Worm (Caenorhabditis elegans) whole organism, L4 larva: ENCODE results near the gene F17A9.4.

Source experiments
- D1046.2 ChIP-seq: fragments of 200-800 bp; sonication (Bioruptor generic); IDR thresholded peaks from 2 replicates; pipeline ENCODE4 v1.3.6; 2022; ENCODE audit warnings: missing genetic modification characterization, missing compliant biosample characterization
- F10B5.3 ChIP-seq: sonication (generic microtip); optimal IDR thresholded peaks from 2 replicates; lab custom pipeline; 2016; ENCODE audit warnings: mild to moderate bottlenecking, missing genetic modification characterization, missing compliant biosample characterization
- F37D6.2 ChIP-seq: sonication (generic microtip); optimal IDR thresholded peaks from 2 replicates; lab custom pipeline; 2016; ENCODE audit warnings: mild to moderate bottlenecking, missing genetic modification characterization, missing compliant biosample characterization
- R02D3.7 ChIP-seq: fragments of 150-350 bp; sonication (generic microtip); optimal IDR thresholded peaks from 3 replicates; lab custom pipeline; 2014; ENCODE audit warnings: missing biosample characterization, missing genetic modification characterization
- T20F7.1 ChIP-seq: fragments of 200-800 bp; sonication (Bioruptor generic); optimal IDR thresholded peaks from 2 replicates; lab custom pipeline; 2018; ENCODE audit warnings: mild to moderate bottlenecking, missing genetic modification characterization, missing compliant biosample characterization
- ZK337.2 ChIP-seq: fragments of 200-800 bp; sonication (Bioruptor generic); IDR thresholded peaks from 2 replicates; pipeline ENCODE4 v1.3.6; 2022; ENCODE audit warnings: missing genetic modification reagents, missing genetic modification characterization, missing compliant biosample characterization
- ZK546.5 ChIP-seq, 2 experiments: sonication (generic microtip); optimal IDR thresholded peaks; 2 replicates each; lab custom pipeline; 2017; ENCODE audit warnings: missing biosample characterization in 2 of 2, missing genetic modification characterization in 2 of 2
- ama-1 ChIP-seq: fragments of 150-350 bp; optimal IDR thresholded peaks from 2 replicates; lab custom pipeline; 2014; ENCODE audit warnings: inconsistent platforms, mixed read lengths
- ceh-20 ChIP-seq: fragments of 200-800 bp; sonication (Bioruptor generic); IDR thresholded peaks from 2 replicates; pipeline ENCODE4 v1.3.6; 2022; ENCODE audit warnings: missing genetic modification reagents, missing genetic modification characterization, missing compliant biosample characterization
- ceh-28 ChIP-seq: fragments of 150-350 bp; optimal IDR thresholded peaks from 2 replicates; lab custom pipeline; 2014; ENCODE audit warnings: missing biosample characterization, missing genetic modification reagents, missing genetic modification characterization
- ceh-82 ChIP-seq: sonication (generic microtip); optimal IDR thresholded peaks from 2 replicates; lab custom pipeline; 2017; ENCODE audit warnings: missing biosample characterization, missing genetic modification characterization
- ces-1 ChIP-seq: fragments of 150-350 bp; sonication (generic microtip); optimal IDR thresholded peaks from 4 replicates; lab custom pipeline; 2014; ENCODE audit warnings: missing biosample characterization, missing genetic modification reagents, missing genetic modification characterization
- daf-16 ChIP-seq, 3 experiments: sonication (generic microtip); optimal IDR thresholded peaks; 2 replicates each; lab custom pipeline; 2016 to 2017; ENCODE audit warnings: missing genetic modification characterization in 3 of 3, missing genetic modification reagents in 3 of 3, mild to moderate bottlenecking in 2 of 3, missing compliant biosample characterization in 2 of 3, missing biosample characterization in 1 of 3, moderate library complexity in 1 of 3
- daf-19 ChIP-seq: fragments of 200-800 bp; sonication (Bioruptor generic); conservative IDR thresholded peaks from 2 replicates; pipeline ENCODE4 v1.3.6; 2022; ENCODE audit warnings: missing genetic modification characterization, missing compliant biosample characterization
- dmd-6 ChIP-seq: fragments of 200-800 bp; sonication (Bioruptor generic); IDR thresholded peaks from 2 replicates; pipeline ENCODE4 v1.3.6; 2022; ENCODE audit warnings: missing genetic modification reagents, missing genetic modification characterization, missing compliant biosample characterization
- dmd-8 ChIP-seq: fragments of 200-800 bp; sonication (Bioruptor generic); IDR thresholded peaks from 2 replicates; pipeline ENCODE4 v1.3.6; 2022; ENCODE audit warnings: missing genetic modification characterization, missing compliant biosample characterization
- dpl-1 ChIP-seq: fragments of 150-350 bp; optimal IDR thresholded peaks from 2 replicates; lab custom pipeline; 2014; ENCODE audit warnings: missing biosample characterization, missing genetic modification reagents, missing genetic modification characterization
- dve-1 ChIP-seq: sonication (generic microtip); optimal IDR thresholded peaks from 2 replicates; lab custom pipeline; 2017; ENCODE audit warnings: antibody characterized with exemption, mild to moderate bottlenecking, missing genetic modification characterization, missing compliant biosample characterization; ENCODE audit not compliant: insufficient read depth
- egl-43 ChIP-seq: fragments of 200-800 bp; sonication (Bioruptor generic); IDR thresholded peaks from 2 replicates; pipeline ENCODE4 v1.3.6; 2022; ENCODE audit warnings: missing genetic modification reagents, missing genetic modification characterization, missing compliant biosample characterization
- hif-1 ChIP-seq, 2 experiments: sonication (generic microtip); optimal IDR thresholded peaks; 2 replicates each; lab custom pipeline; 2016 to 2017; ENCODE audit warnings: missing compliant biosample characterization in 2 of 2, missing genetic modification characterization in 2 of 2, missing genetic modification reagents in 2 of 2, missing genotype in 2 of 2, mild to moderate bottlenecking in 1 of 2
- hlh-11 ChIP-seq: fragments of 200-800 bp; sonication (Bioruptor generic); optimal IDR thresholded peaks from 2 replicates; lab custom pipeline; 2018; ENCODE audit warnings: mild to moderate bottlenecking, missing genetic modification characterization, missing compliant biosample characterization
- hlh-30 ChIP-seq: sonication (generic microtip); optimal IDR thresholded peaks from 2 replicates; lab custom pipeline; 2017; ENCODE audit warnings: antibody characterized with exemption, mild to moderate bottlenecking, missing genetic modification characterization, missing compliant biosample characterization; ENCODE audit not compliant: insufficient read depth
- lin-13 ChIP-seq: fragments of 150-350 bp; optimal IDR thresholded peaks from 2 replicates; lab custom pipeline; 2014; ENCODE audit warnings: missing biosample characterization, missing genetic modification reagents, missing genetic modification characterization
- lin-29 ChIP-seq: fragments of 200-800 bp; sonication (Bioruptor generic); IDR thresholded peaks from 2 replicates; pipeline ENCODE4 v1.3.6; 2022; ENCODE audit warnings: missing genetic modification reagents, missing genetic modification characterization, missing compliant biosample characterization
- lir-3 ChIP-seq: sonication (generic microtip); optimal IDR thresholded peaks from 2 replicates; lab custom pipeline; 2016; ENCODE audit warnings: mild to moderate bottlenecking, missing genetic modification characterization, missing compliant biosample characterization
- mep-1 ChIP-seq: fragments of 150-350 bp; sonication (generic microtip); optimal IDR thresholded peaks from 3 replicates; lab custom pipeline; 2014; ENCODE audit warnings: missing biosample characterization, missing genetic modification characterization
- mes-2 ChIP-seq: sonication (generic microtip); optimal IDR thresholded peaks from 2 replicates; lab custom pipeline; 2016; ENCODE audit warnings: missing genotype, mild to moderate bottlenecking, missing genetic modification characterization, missing compliant biosample characterization; ENCODE audit not compliant: poor library complexity, severe bottlenecking
- nhr-11 ChIP-seq: fragments of 150-350 bp; optimal IDR thresholded peaks from 2 replicates; lab custom pipeline; 2014; ENCODE audit warnings: missing biosample characterization, missing genetic modification characterization
- nhr-25 ChIP-seq: sonication (generic microtip); optimal IDR thresholded peaks from 2 replicates; lab custom pipeline; 2017; ENCODE audit warnings: missing genetic modification characterization, mild to moderate bottlenecking, missing compliant biosample characterization, antibody characterized with exemption, moderate library complexity, borderline replicate concordance; ENCODE audit not compliant: insufficient read depth
- nhr-28 ChIP-seq: fragments of 150-350 bp; optimal IDR thresholded peaks from 2 replicates; lab custom pipeline; 2014; ENCODE audit warnings: missing biosample characterization, missing genetic modification characterization
- nhr-41 ChIP-seq: fragments of 200-800 bp; sonication (Bioruptor generic); IDR thresholded peaks from 2 replicates; pipeline ENCODE4 v1.3.6; 2022; ENCODE audit warnings: missing genetic modification reagents, missing genetic modification characterization, missing compliant biosample characterization
- nhr-42 ChIP-seq: fragments of 200-800 bp; sonication (Bioruptor generic); IDR thresholded peaks from 2 replicates; pipeline ENCODE4 v1.3.6; 2022; ENCODE audit warnings: missing genetic modification characterization, missing compliant biosample characterization
- nhr-48 ChIP-seq: sonication (generic microtip); optimal IDR thresholded peaks from 2 replicates; lab custom pipeline; 2016; ENCODE audit warnings: mild to moderate bottlenecking, missing genetic modification characterization, missing compliant biosample characterization
- nhr-77 ChIP-seq: fragments of 150-350 bp; optimal IDR thresholded peaks from 2 replicates; lab custom pipeline; 2014; ENCODE audit warnings: missing biosample characterization, missing genetic modification characterization
- pha-4 ChIP-seq, 2 experiments: fragments of 150-350 bp in 1 of 2; fragments of 200-800 bp in 1 of 2; sonication (Bioruptor generic) in 1 of 2; IDR thresholded peaks in 1 of 2; optimal IDR thresholded peaks in 1 of 2; 2 replicates each; pipeline versions ENCODE4 v1.3.6 to Lab custom; 2014 to 2022; ENCODE audit warnings: missing genetic modification characterization in 2 of 2, missing genetic modification reagents in 2 of 2, missing biosample characterization in 1 of 2, missing compliant biosample characterization in 1 of 2
- pqm-1 ChIP-seq: sonication (generic microtip); optimal IDR thresholded peaks from 2 replicates; lab custom pipeline; 2017; ENCODE audit warnings: missing biosample characterization, missing genetic modification characterization
- set-16 ChIP-seq: fragments of 200-800 bp; sonication (Bioruptor generic); IDR thresholded peaks from 2 replicates; pipeline ENCODE4 v1.3.6; 2022; ENCODE audit warnings: missing genetic modification reagents, missing genetic modification characterization, missing compliant biosample characterization
- snpc-4 ChIP-seq: fragments of 150-350 bp; optimal IDR thresholded peaks from 2 replicates; lab custom pipeline; 2014; ENCODE audit warnings: missing biosample characterization, missing genetic modification characterization
- spr-3 ChIP-seq: fragments of 200-800 bp; sonication (Bioruptor generic); optimal IDR thresholded peaks from 2 replicates; lab custom pipeline; 2018; ENCODE audit warnings: mild to moderate bottlenecking, missing genetic modification characterization, missing compliant biosample characterization
- tag-97 ChIP-seq: fragments of 200-800 bp; sonication (Bioruptor generic); IDR thresholded peaks from 2 replicates; pipeline ENCODE4 v1.3.6; 2022; ENCODE audit warnings: missing genetic modification characterization, missing compliant biosample characterization
- unc-62 ChIP-seq, 3 experiments: fragments of 150-350 bp in 1 of 3; sonication (generic microtip); optimal IDR thresholded peaks in 2 of 3; peaks in 1 of 3; 1 replicate in 1 of 3; 2 replicates in 2 of 3; lab custom pipeline; 2014 to 2017; ENCODE audit warnings: missing biosample characterization in 3 of 3, missing genetic modification characterization in 3 of 3, missing genetic modification reagents in 3 of 3, missing genotype in 1 of 3

Gene F17A9.4

ce11 chrV:6107474-6107873 is 3.0 kb downstream of the F17A9.4 start, which contains the start of gene cwf-19L1 (continued):
- TF ChIP-seq T20F7.1 (GFP tag; lab: Kevin White, UChicago) (no peak), dmd-8 (no peak), nhr-42 (GFP tag; lab: Robert Waterston, UW) (no peak), ZK337.2 (GFP tag; lab: Robert Waterston, UW) (0 out of 2 replicates have a peak, but pooled peaks have one; percentile 20), mep-1 (tag; lab: Kevin White, UChicago) (peak; percentile 39), nhr-11 (tag; lab: Kevin White, UChicago) (no peak), ceh-20 (peak; percentile 58; the same call in 1 of the 2 replicates), hif-1 (tag; optimal IDR thresholded peaks at IDR 0.05; lab: Kevin White, UChicago) (peak in 1 of 2 experiments; percentile 74), R02D3.7 (tag; lab: Kevin White, UChicago) (peak; percentile 63), hlh-30 (tag; lab: Kevin White, UChicago) (peak; percentile 42), ceh-82 (tag; lab: Kevin White, UChicago) (no peak), snpc-4 (tag; lab: Kevin White, UChicago) (no peak), dpl-1 (GFP tag; lab: Kevin White, UChicago) (peak; percentile 93), dve-1 (tag; lab: Kevin White, UChicago) (peak; percentile 53), mes-2 (tag; lab: Kevin White, UChicago) (peak; percentile 97)

- TF ChIP-seq ama-1 (no peak), hlh-11 (tag; lab: Kevin White, UChicago) (peak; percentile 31), set-16 (GFP tag; lab: Robert Waterston, UW) (peak; percentile 53), nhr-25 (tag; lab: Kevin White, UChicago) (peak; percentile 27), nhr-48 (tag; lab: Kevin White, UChicago) (no peak)
- TF ChIP-seq, all 104 proteins: peak for 3
Measured at ce11 chrV:6105374-6105773, 5.1 kb downstream of the F17A9.4 start, which contains the start of gene atf-8. atf-8 (plus strand) TSS chrV:6105607.

ce11 chrV:6103429-6103828 is 7.0 kb downstream of the F17A9.4 start, which contains the start of gene Y38A10A.11:
Y38A10A.11 (minus strand) TSS chrV:6103529.
- TF ChIP-seq spr-3 (GFP tag; lab: Kevin White, UChicago) (no peak), ZK546.5 (tag; optimal IDR thresholded peaks at IDR 0.05; lab: Kevin White, UChicago) (no peak), ceh-28 (tag; lab: Kevin White, UChicago) (no peak), tag-97 (no peak), pha-4 (GFP tag; IDR thresholded peaks at IDR 0.05; lab: Robert Waterston, UW) (no peak), pha-4 (tag; optimal IDR thresholded peaks at IDR 0.05; lab: Kevin White, UChicago) (no peak), F37D6.2 (no peak), ceh-20 (no peak), daf-19 (no peak), nhr-77 (no peak), R02D3.7 (tag; lab: Kevin White, UChicago) (no peak), D1046.2 (GFP tag; lab: Robert Waterston, UW) (no peak), dmd-6 (GFP tag; lab: Robert Waterston, UW) (no peak)

ce11 chrV:6101243-6101898 is 9.1 kb downstream of the F17A9.4 start:
- peak; percentile 39 for TF ChIP-seq pqm-1
- TF ChIP-seq lir-3 (tag; lab: Kevin White, UChicago), result no peak
- no peak for TF ChIP-seq daf-16 (GFP tag; optimal IDR thresholded peaks at IDR 0.05; lab: Kevin White, UChicago)
- peak; percentile 74 for TF ChIP-seq daf-16 (tag; optimal IDR thresholded peaks at IDR 0.05; lab: Kevin White, UChicago)
- no peak for TF ChIP-seq F10B5.3 (tag; lab: Kevin White, UChicago)
- no peak for TF ChIP-seq egl-43 (GFP tag; lab: Robert Waterston, UW)
- no peak for TF ChIP-seq lin-13
- TF ChIP-seq unc-62 (GFP tag; optimal IDR thresholded peaks at IDR 0.05 in 1 of 2; lab: Kevin White, UChicago), result peak in 1 of 2 experiments; percentile 49
- no peak for TF ChIP-seq unc-62 (tag; optimal IDR thresholded peaks at IDR 0.05; lab: Kevin White, UChicago)
- peak; percentile 43 for TF ChIP-seq dve-1 (tag; lab: Kevin White, UChicago)
- peak; percentile 17 for TF ChIP-seq nhr-28 (tag; lab: Kevin White, UChicago)
- no peak for TF ChIP-seq lin-29 (GFP tag; lab: Robert Waterston, UW)
- no peak for TF ChIP-seq nhr-41 (GFP tag; lab: Robert Waterston, UW)
- no peak for TF ChIP-seq ces-1 (GFP tag; lab: Kevin White, UChicago)
